Worm (Caenorhabditis elegans) whole organism, late embryonic: ENCODE measurements around the gene C08E3.13.

ENCODE experiments used
- ceh-14 ChIP-seq: sonication (generic microtip); optimal IDR thresholded peaks from 2 replicates; lab custom pipeline; 2016; ENCODE audit warnings: missing genotype, missing genetic modification characterization, missing compliant biosample characterization
- ceh-6 ChIP-seq: fragments of 200-800 bp; sonication (Bioruptor generic); optimal IDR thresholded peaks from 2 replicates; lab custom pipeline; 2018; ENCODE audit warnings: mild to moderate bottlenecking, missing genetic modification characterization, missing compliant biosample characterization
- lin-11 ChIP-seq: fragments of 200-800 bp; sonication (Bioruptor generic); optimal IDR thresholded peaks from 2 replicates; lab custom pipeline; 2018; ENCODE audit warnings: mild to moderate bottlenecking, missing genetic modification characterization, missing compliant biosample characterization
- madf-2 ChIP-seq: sonication (generic microtip); optimal IDR thresholded peaks from 2 replicates; lab custom pipeline; 2017; ENCODE audit warnings: missing genetic modification characterization, missing compliant biosample characterization
- sdc-2 ChIP-seq: sonication (generic microtip); optimal IDR thresholded peaks from 2 replicates; lab custom pipeline; 2016; ENCODE audit warnings: missing genotype, missing genetic modification characterization, missing compliant biosample characterization

- TF ChIP-seq ceh-6 (GFP tag; lab: Kevin White, UChicago) (no peak), lin-11 (tag; lab: Kevin White, UChicago) (no peak), sdc-2 (tag; lab: Kevin White, UChicago) (no peak), madf-2 (tag; lab: Kevin White, UChicago) (no peak), ceh-14 (no peak)
Measured at ce11 chrII:1607575-1607974, 24.5 kb downstream of the C08E3.13 start.
